Fruit fly (Drosophila melanogaster) ovary, adult (tissue): ENCODE data around the gene Nmd3.

Experiments used
- CG17801 ChIP-seq: fragments of 200-800 bp; optimal IDR thresholded peaks from 2 replicates; lab custom pipeline; 2019; ENCODE audit warnings: missing biosample characterization, mild to moderate bottlenecking, missing genetic modification characterization, moderate library complexity; ENCODE audit not compliant: partially characterized antibody

Nmd3 gene

dm6 chrX:2168485-2169199 is 15.8 kb downstream of the Nmd3 start:
- TF ChIP-seq CG17801 (GFP tag; lab: Kevin White, UChicago), result no peak

DNA sequence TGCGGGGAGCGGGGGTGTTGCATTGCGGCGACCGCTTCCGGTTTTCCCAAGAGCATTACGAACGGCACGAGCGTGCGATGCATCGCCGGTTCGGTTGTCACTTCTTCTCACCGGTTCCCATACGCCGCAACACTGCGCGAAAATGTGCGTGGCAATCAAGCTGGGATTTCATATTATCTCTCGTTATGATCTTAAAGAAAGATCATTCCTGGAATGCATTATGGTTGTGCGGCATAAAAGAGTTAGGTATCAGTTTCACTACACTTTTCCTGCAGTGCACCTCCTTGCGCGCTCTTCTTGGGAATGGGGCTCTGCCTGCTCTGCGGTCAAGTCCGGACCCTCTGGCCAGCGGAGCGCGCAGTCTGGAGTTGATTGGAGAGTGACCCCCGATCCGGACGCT is 18.3 kb downstream of the Nmd3 start:
- TF ChIP-seq CG17801 (GFP tag; lab: Kevin White, UChicago), result no peak

dm6 chrX:2165394-2165793 is 19.1 kb downstream of the Nmd3 start:
- TF ChIP-seq CG17801 (GFP tag; lab: Kevin White, UChicago), result no peak

DNA sequence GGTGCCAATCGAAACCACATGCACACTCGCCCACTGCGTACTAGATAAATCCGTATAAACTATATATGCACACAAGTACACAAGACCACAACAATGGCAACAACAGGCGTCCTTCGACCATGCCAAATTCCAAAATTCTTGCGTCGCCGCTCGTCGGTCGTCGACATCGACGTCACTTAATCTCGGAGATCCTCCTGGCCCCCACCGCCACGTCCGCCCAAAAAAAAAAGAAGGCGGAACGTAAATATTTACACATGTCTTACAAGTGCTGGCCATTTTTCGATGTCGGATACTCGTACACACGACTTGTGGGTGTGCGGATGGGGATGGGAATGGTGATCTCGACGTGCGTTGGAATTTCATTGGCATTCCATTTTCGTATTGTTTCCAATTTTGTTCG is 21.1 kb downstream of the Nmd3 start:
- no peak for TF ChIP-seq CG17801 (GFP tag; lab: Kevin White, UChicago)

DNA sequence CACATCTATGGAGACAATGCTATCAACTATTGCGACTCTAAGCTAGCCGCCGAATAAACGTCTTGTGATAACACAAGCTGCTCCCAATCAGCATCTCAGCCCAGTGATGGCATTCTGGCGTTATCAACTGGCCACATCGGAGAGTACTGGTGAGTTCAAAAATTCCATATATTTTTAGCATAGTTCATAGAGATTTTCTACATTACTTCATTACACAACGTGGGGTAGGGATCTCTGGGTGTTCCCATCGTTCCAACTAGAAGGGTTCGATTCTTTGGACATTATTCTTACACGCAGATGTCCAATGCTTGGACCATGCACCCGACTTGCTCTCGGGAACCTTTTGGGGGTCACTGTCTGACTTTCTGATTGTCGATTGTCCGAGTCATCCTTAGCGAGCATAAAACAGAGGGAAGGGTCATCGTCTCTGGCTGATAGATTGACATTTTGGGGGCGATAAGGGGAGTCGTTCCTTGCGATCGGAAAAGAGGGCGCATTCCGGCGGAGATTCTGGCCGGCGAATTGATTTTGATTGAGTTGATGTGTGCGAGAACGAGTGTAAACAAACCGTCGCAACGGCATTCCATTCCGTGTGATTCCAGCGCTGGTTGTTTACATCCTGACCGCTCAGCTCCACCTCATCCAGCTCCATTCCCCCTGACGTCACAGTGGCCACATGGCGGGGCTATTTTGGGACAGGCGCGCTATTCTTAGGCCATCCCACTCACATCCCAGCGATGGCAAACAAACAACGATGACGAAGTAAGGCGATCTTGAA is 22.1 kb downstream of the Nmd3 start, which contains the start of the genes Cyp4d1 and CG3630:
Gene Cyp4d1 (minus strand): TSS at position 51 of the 778 bp plus-strand sequence.
Gene CG3630 (plus strand): TSS at position 67 of the 778 bp plus-strand sequence.
- no peak for TF ChIP-seq CG17801 (GFP tag; lab: Kevin White, UChicago)

DNA sequence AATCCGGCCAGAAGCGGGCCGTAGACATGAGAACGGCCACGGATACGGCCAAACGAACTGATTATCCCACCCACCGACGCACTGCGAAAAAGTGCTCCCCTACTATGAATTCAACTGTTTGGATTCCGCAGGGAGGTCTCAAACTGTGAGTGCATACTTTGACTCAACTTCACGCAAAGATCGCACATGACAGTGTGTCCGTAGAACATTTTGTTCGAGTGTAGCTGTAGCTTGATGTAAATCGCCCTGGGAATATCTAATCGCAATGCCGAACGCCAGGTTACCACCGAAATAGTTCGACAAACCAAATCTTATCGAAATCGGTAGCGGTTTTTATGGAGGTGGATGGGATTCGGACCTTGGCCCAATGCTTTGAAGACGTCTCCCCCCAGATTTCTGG is 23.4 kb downstream of the Nmd3 start:
- TF ChIP-seq CG17801 (GFP tag; lab: Kevin White, UChicago), result no peak

dm6 chrX:2158668-2159163 is 25.8 kb downstream of the Nmd3 start, which contains the start of gene wapl:
TSS of gene wapl (minus strand) at chrX:2158983.
- TF ChIP-seq CG17801 (GFP tag; lab: Kevin White, UChicago), result peak; percentile 52

DNA sequence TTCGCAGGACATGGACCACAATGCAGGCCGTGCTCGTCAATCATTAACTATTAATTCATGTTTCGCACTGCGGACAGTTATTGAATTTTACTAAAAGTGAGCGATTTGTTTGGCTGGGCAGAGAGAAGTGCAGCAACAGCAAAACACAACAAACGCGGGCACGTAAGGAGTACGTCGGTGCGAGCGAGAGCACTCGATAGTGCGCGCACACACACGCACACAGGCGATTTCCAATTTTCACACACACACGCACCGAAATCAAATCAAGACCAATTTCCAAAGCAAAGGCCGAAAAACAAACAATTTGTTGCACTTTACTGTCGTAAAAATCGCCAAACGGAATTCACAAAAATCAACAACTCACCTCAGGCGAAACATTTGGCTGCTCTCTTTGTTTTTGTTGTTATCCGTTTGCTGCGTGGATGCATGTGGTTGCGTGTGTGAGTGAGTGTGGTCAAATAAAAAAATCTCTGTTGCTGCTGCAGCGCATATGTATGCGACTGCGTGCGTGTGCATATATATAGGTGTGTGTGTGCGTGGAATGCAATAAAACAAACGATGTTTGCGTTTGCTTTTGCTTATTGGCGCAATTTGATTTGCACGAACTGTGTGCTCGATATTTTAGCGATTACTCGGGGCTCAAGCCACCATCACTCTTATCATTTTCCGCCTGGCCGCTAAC is 26.4 kb downstream of the Nmd3 start:
- no peak for TF ChIP-seq CG17801 (GFP tag; lab: Kevin White, UChicago)

DNA sequence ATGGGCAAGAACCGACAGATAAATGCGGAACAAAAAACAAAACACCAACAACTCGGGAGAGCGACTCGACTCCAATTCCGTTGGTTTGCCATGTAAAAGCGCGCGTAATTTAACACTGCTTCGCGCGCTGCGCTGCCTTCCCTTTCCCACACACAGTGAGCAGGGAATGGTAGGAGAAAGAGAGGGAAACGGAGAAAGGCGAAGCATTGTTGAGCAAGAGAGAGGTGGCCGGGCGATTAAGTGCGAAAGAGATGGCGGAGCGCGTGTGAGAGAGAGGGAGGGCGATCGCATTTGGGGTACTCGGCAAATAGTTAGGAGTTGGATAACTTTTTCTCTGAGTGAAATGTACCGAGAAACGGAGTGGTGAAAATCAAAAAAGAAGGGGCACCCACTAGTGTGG is 28.6 kb downstream of the Nmd3 start:
- TF ChIP-seq CG17801 (GFP tag; lab: Kevin White, UChicago), result peak; percentile 38

DNA sequence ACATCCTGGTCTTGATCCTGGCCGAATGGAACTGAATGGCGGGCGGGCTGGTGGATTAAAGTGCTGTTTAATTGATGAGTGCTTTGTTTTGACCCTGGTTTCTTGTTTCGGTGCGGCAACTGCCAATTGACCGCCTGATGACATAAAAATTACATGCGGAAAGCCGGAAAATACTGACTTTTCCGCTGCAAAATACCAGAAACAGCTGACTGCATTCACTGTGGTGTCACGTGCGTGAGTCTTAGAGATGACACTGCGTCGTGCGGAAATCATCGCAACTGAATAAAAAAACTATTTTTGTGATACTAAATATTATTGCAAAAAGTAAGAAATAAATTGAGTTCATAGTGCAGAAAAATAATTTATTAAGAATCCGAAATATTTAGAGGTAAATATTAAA is 35.0 kb downstream of the Nmd3 start, which contains the start of gene bcn92:
Gene bcn92 (minus strand): TSS at position 170 of the 400 bp plus-strand sequence.
- peak; percentile 41 for TF ChIP-seq CG17801 (GFP tag; lab: Kevin White, UChicago)

DNA sequence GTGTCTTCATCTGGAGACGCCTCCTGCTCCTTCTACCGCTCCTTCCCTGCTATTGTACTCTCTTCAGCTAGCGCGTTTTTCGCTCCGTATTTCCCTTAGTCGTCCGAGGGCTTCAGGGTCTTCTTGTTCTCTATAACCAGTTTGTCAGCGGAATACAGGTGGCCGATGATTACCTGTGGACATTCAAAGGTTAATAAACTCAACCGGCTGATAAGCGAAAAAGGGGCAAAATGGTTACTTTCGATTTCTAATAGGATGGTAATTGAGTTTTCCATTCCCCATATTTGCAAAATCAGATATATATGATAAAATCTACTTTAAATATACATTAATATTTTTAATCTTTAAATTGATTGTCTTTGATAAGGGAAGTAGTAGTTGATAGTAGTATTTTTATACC is 35.8 kb downstream of the Nmd3 start:
- TF ChIP-seq CG17801 (GFP tag; lab: Kevin White, UChicago), result no peak

- TF ChIP-seq CG17801 (GFP tag; lab: Kevin White, UChicago), result no peak
Measured at dm6 chrX:2147475-2147874, 37.0 kb downstream of the Nmd3 start.

- TF ChIP-seq CG17801 (GFP tag; lab: Kevin White, UChicago), result no peak
Measured at dm6 chrX:2146574-2146973, 37.9 kb downstream of the Nmd3 start.

DNA sequence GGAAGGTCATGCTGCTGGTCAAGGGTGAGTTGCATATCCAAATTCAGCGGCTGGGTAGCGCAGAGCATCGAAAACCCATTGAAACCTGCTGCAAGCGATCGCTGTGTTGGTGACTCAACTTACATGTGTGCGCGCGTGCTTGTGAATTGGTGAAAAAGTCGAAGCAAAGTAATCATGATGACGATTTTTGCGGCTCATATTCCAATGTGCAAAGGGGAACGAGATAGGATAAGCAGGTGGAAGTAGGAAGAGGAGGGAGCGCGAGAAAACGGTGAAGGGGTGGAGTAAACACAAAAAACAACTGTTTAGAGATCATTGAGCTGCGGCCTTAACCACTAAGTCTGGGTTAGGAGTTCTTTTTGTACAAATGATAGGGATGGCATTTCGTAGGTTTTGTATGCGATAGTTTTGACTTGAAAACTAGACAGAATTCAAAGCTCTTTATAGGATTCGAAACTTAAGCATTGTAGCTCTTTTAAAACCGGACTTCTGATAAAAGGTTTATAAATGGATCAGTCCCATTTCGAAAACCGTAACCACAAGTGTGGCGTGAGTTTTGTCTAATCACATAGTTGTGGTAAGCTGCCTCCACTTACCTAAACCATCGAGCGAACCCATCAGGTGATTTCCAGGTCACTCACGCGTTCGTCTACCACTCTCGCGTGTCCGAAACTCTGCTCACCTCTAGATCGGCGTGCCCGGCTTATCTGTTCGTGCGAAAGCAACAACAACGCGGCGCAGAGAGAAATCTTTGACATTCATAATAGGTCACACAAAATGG is 38.6 kb downstream of the Nmd3 start:
- peak; percentile 80 for TF ChIP-seq CG17801 (GFP tag; lab: Kevin White, UChicago)
